Worm (Caenorhabditis elegans): ENCODE results near the gene F41B4.3.

The F41B4.3 gene

ce11 chrX:6856793-6857192, 20.9 kb upstream of the F41B4.3 start:
- TF ChIP-seq ztf-28 (GFP tag; IDR thresholded peaks at IDR 0.05) (no peak), ceh-91 (GFP tag; IDR thresholded peaks at IDR 0.05) (no peak), pbrm-1 (GFP tag; IDR thresholded peaks at IDR 0.05) (no peak)

- TF ChIP-seq Y95B8A.8 (GFP tag; IDR thresholded peaks at IDR 0.05): no peak
- TF ChIP-seq F57C9.4 (tag; optimal IDR thresholded peaks at IDR 0.05): no peak
- no peak for TF ChIP-seq tbx-9 (tag; optimal IDR thresholded peaks at IDR 0.05; ENCODE audit: borderline replicate concordance)
- no peak for TF ChIP-seq F23B12.7 (tag; optimal IDR thresholded peaks at IDR 0.05; ENCODE audit: insufficient read depth)
- no peak for TF ChIP-seq pbrm-1 (GFP tag; IDR thresholded peaks at IDR 0.05)
- no peak for TF ChIP-seq lsl-1 (GFP tag; optimal IDR thresholded peaks at IDR 0.05)
- no peak for TF ChIP-seq madf-3 (GFP tag; IDR thresholded peaks at IDR 0.05)
- TF ChIP-seq ztf-26 (tag; optimal IDR thresholded peaks at IDR 0.05): no peak
- TF ChIP-seq egl-18 (GFP tag; IDR thresholded peaks at IDR 0.05): no peak
- no peak for TF ChIP-seq lir-1 (GFP tag; conservative IDR thresholded peaks at IDR 0.05)
- TF ChIP-seq madf-6 (GFP tag; IDR thresholded peaks at IDR 0.05): no peak
- no peak for TF ChIP-seq madf-10 (tag; optimal IDR thresholded peaks at IDR 0.05)
Measured at ce11 chrX:6853318-6853717, 17.4 kb upstream of the F41B4.3 start, which contains the start of gene rig-3. Gene rig-3, plus strand, starts transcription at chrX:6853618.

ce11 chrX:6850412-6850811, 14.5 kb upstream of the F41B4.3 start:
- TF ChIP-seq ama-1 (optimal IDR thresholded peaks at IDR 0.05) (no peak), ama-1 (GFP tag; optimal IDR thresholded peaks at IDR 0.05) (no peak), rpc-1 (optimal IDR thresholded peaks at IDR 0.05) (no peak), rpc-1 (tag; optimal IDR thresholded peaks at IDR 0.05) (no peak), xnd-1 (tag; optimal IDR thresholded peaks at IDR 0.05) (no peak), egl-18 (GFP tag; IDR thresholded peaks at IDR 0.05) (no peak), B0261.1 (tag; optimal IDR thresholded peaks at IDR 0.05) (no peak), nfyb-1 (GFP tag; IDR thresholded peaks at IDR 0.05) (no peak), lsy-27 (tag; optimal IDR thresholded peaks at IDR 0.05; ENCODE audit: borderline replicate concordance, insufficient read depth) (no peak), efl-1 (GFP tag; optimal IDR thresholded peaks at IDR 0.05) (no peak), egl-44 (GFP tag; IDR thresholded peaks at IDR 0.05) (no peak), ekl-4 (GFP tag; IDR thresholded peaks at IDR 0.05) (no peak), ZK185.1 (tag; optimal IDR thresholded peaks at IDR 0.05; ENCODE audit: poor library complexity, severe bottlenecking) (no peak), F33H1.4 (GFP tag; IDR thresholded peaks at IDR 0.05) (no peak), aptf-2 (GFP tag; conservative IDR thresholded peaks at IDR 0.05) (no peak), him-1 (tag; optimal IDR thresholded peaks at IDR 0.05) (no peak), mcd-1 (GFP tag; IDR thresholded peaks at IDR 0.05) (no peak)

- no peak for TF ChIP-seq F22D6.2 (tag; optimal IDR thresholded peaks at IDR 0.05)
- no peak for TF ChIP-seq F37B4.10 (GFP tag; IDR thresholded peaks at IDR 0.05)
- TF ChIP-seq ceh-27 (GFP tag; optimal IDR thresholded peaks at IDR 0.05): no peak
- no peak for TF ChIP-seq ceh-79 (tag; optimal IDR thresholded peaks at IDR 0.05)
- no peak for TF ChIP-seq chd-7 (tag; optimal IDR thresholded peaks at IDR 0.05)
- no peak for TF ChIP-seq pbrm-1 (GFP tag; IDR thresholded peaks at IDR 0.05)
- no peak for TF ChIP-seq F57C9.4 (tag; optimal IDR thresholded peaks at IDR 0.05)
- no peak for TF ChIP-seq C06A6.2 (GFP tag; conservative IDR thresholded peaks at IDR 0.05)
- TF ChIP-seq rpc-1 (optimal IDR thresholded peaks at IDR 0.05): no peak
- no peak for TF ChIP-seq rpc-1 (tag; optimal IDR thresholded peaks at IDR 0.05)
- TF ChIP-seq D2030.7 (GFP tag; IDR thresholded peaks at IDR 0.05): no peak
- TF ChIP-seq dpff-1 (tag; optimal IDR thresholded peaks at IDR 0.05): no peak
- TF ChIP-seq F39B2.1 (GFP tag; IDR thresholded peaks at IDR 0.05): no peak
- no peak for TF ChIP-seq ccch-3 (GFP tag; optimal IDR thresholded peaks at IDR 0.05)
- no peak for TF ChIP-seq ceh-58 (GFP tag; IDR thresholded peaks at IDR 0.05)
- TF ChIP-seq F23B12.7 (tag; optimal IDR thresholded peaks at IDR 0.05; ENCODE audit: insufficient read depth): no peak
- no peak for TF ChIP-seq tbp1 (GFP tag; optimal IDR thresholded peaks at IDR 0.05)
- no peak for TF ChIP-seq lin-35 (GFP tag; optimal IDR thresholded peaks at IDR 0.05)
- no peak for TF ChIP-seq F49E8.2 (tag; optimal IDR thresholded peaks at IDR 0.05; ENCODE audit: insufficient read depth)
Measured at ce11 chrX:6848596-6848995, 12.7 kb upstream of the F41B4.3 start.

Data from whole organism, young adult.